Fruit fly (Drosophila melanogaster): Measurements from ENCODE around the gene Naglu.

Naglu gene

DNA sequence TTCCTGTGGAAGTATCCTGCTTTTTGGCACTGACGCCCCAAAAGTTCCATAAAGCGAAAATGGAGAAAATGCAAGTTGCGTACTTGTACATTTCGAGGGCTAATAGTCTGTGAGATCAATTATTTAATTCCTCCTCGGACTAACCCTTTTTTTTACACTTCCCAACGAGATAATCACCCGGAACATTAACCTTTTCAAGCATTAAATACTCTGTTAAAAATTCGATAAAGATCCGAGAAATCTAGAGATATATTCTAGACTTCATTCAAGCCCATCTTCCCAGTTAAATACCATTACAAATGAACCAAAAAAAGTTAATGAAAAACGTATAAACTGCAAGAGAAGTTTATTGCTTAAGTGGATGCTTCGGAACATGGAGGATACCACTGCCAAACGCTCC, 17.5 kb downstream of the Naglu start, which contains the start of gene lectin-29Ca:
lectin-29Ca (minus strand) TSS at position 101 of the 400 bp plus-strand sequence.
- TF ChIP-seq Lhr (GFP tag; optimal IDR thresholded peaks at IDR 0.05) (no peak), CG6689 (GFP tag; IDR thresholded peaks at IDR 0.05) (no peak), sens-2 (GFP tag; IDR thresholded peaks at IDR 0.05) (no peak), CG7745 (tag; optimal IDR thresholded peaks at IDR 0.05) (no peak), CG14860 (GFP tag; IDR thresholded peaks at IDR 0.05; ENCODE audit: partially characterized antibody) (no peak), eve (GFP tag; optimal IDR thresholded peaks at IDR 0.05) (no peak), peb (GFP tag; IDR thresholded peaks at IDR 0.05) (no peak)

DNA sequence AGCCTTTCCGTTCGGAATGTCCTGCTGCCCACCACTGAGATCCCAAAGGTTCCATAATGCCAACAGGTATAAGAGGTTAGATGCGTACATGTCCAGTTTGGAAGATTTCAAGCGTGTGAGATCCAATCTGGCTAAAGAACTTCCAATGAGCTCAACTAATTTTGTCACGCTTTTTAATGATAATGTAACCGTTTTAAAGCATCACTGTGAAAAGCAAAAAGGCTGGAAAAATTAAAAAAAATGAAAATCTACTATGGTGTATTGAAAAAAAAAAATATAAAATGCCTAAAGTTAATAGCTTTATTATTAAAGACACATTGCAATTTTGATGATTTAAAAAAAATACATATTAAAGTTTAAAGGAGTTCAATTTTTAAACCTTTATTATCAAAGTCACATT, 18.5 kb downstream of the Naglu start, which contains the start of gene Acp29AB:
Acp29AB (minus strand) TSS at position 101 of the 400 bp plus-strand sequence.
- TF ChIP-seq Fer1 (GFP tag; optimal IDR thresholded peaks at IDR 0.05) = no peak
- no peak for TF ChIP-seq CG34422 (GFP tag; IDR thresholded peaks at IDR 0.05)
- no peak for TF ChIP-seq CG17361 (GFP tag; IDR thresholded peaks at IDR 0.05)
- no peak for TF ChIP-seq maf-S (GFP tag; optimal IDR thresholded peaks at IDR 0.05)
- no peak for TF ChIP-seq zen2 (GFP tag; IDR thresholded peaks at IDR 0.05; ENCODE audit: partially characterized antibody)
- TF ChIP-seq CG1024 (GFP tag; IDR thresholded peaks at IDR 0.05) = no peak
- TF ChIP-seq da (GFP tag; optimal IDR thresholded peaks at IDR 0.05) = no peak
- TF ChIP-seq CG9215 (GFP tag; IDR thresholded peaks at IDR 0.05) = no peak
- TF ChIP-seq Awh (GFP tag; IDR thresholded peaks at IDR 0.05) = no peak
- no peak for TF ChIP-seq tgo (GFP tag; IDR thresholded peaks at IDR 0.05)
- no peak for TF ChIP-seq CG7745 (tag; optimal IDR thresholded peaks at IDR 0.05)

DNA sequence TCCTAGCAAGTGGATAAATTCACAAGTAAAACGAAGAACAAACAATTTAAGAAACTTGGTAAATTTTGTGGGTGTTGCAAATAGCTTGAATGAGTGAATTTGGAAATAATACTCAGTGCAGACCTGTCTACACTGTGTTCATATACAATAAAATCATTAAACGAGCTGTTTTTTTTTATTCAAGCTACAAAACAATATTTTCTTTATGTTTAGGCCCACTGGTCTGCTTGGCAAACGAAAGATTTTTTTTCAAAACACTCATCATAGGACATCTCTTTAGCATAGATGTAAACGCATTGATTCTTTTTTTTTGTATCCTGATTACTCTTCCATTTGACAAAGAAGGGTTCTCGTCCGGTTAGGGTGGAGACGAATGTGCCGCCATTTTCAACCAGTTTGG, 19.4 kb downstream of the Naglu start, which contains the start of gene CG42820:
CG42820 (minus strand) TSS at position 101 of the 400 bp plus-strand sequence.
- TF ChIP-seq sens (GFP tag) = peak; percentile 21
- TF ChIP-seq CG2129 (GFP tag; IDR thresholded peaks at IDR 0.05; ENCODE audit: partially characterized antibody) = no peak

DNA sequence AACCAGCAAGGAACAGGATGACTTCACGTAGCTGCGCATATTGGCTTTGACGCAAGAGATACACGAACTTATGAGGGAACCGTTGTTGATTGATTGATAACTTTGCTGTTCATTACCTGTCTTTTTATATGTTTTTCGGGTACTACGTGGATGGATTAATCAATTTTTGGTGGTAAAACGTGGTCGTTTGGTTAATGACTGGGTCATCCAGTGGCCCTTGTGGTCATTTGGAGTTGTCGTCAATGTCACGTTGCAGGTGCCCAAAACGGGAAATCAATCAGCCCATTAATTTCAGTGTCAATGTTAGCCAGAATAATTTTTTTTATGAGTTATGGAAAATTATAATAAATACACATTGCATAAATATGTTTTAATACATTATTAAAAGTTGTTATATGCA, 22.4 kb downstream of the Naglu start, which contains the start of gene CG42819:
CG42819 (minus strand) TSS at position 101 of the 400 bp plus-strand sequence.
- TF ChIP-seq kni (GFP tag; optimal IDR thresholded peaks at IDR 0.05) (peak; percentile 21), Vsx1 (GFP tag; optimal IDR thresholded peaks at IDR 0.05) (no peak)

DNA sequence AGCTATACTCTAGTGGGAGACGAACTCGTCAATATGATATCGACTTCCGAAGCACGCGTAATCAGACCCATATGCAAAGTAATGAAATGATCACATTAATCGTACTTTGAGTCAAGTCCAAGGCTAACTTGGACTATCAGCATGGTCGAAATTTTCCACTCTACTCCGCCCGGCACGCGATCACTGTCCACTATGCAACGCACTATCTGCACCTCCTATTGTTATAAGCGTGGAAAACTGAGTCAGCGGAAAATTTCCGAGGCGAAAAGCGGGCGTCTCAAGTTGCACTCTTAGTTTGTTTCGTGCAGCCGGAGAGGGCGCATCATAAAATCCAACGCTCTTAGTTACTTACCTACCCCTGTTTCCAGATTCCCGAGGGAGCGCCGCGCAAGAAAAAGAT, 25.8 kb downstream of the Naglu start:
- TF ChIP-seq lov (optimal IDR thresholded peaks at IDR 0.05) (no peak), lov (GFP tag; IDR thresholded peaks at IDR 0.05) (0 out of 3 replicates have a peak, but pooled peaks have one; percentile 30), hkb (optimal IDR thresholded peaks at IDR 0.05) (no peak), hkb (GFP tag; IDR thresholded peaks at IDR 0.05) (no peak)

DNA sequence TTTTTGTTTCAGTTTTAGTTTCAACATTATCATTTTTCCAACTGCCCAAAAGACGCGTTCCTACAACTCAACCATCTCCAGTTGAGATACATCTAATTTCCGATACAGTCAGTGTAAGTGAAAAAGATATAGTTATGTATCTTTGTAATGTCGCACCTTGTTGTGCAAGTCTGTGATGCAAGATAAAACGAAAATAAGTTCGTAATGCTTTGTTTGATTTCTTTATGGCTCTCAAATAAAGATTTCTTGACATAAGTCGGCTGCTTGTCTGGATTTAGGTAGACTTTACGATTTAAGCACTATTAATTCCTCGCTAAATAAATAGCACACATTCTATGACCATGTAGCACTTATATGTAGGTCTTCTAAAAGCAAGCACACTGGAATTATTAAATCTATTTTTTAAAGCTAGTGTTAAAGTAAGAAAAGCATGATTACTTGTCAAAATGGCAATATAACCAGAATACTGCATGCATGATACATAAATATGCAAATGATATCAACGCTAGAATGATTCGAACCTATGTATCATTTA, 26.6 kb downstream of the Naglu start:
- TF ChIP-seq CG12769 (tag; optimal IDR thresholded peaks at IDR 0.05) = no peak
- no peak for TF ChIP-seq Scr (GFP tag; IDR thresholded peaks at IDR 0.05; ENCODE audit: partially characterized antibody)
- TF ChIP-seq CG15479 (GFP tag; optimal IDR thresholded peaks at IDR 0.05) = no peak
- TF ChIP-seq CG7839 (tag; optimal IDR thresholded peaks at IDR 0.05) = no peak
- TF ChIP-seq sens (GFP tag) = peak; percentile 81
- no peak for TF ChIP-seq CG10543 (GFP tag; optimal IDR thresholded peaks at IDR 0.05)
- TF ChIP-seq CG1603 (tag; optimal IDR thresholded peaks at IDR 0.05) = peak; percentile 5
- peak; percentile 38 for TF ChIP-seq Asciz (GFP tag; optimal IDR thresholded peaks at IDR 0.05)
- TF ChIP-seq CG12071 (GFP tag; optimal IDR thresholded peaks at IDR 0.05) = peak; percentile 19
- peak in 1 of 2 experiments; percentile 79 for TF ChIP-seq Pdp1 (GFP tag; optimal IDR thresholded peaks at IDR 0.05)
- peak; percentile 7 for TF ChIP-seq CG17385 (GFP tag; optimal IDR thresholded peaks at IDR 0.05)
- peak; percentile 32 for TF ChIP-seq CG13296 (GFP tag; optimal IDR thresholded peaks at IDR 0.05)
- no peak for TF ChIP-seq CG1529 (GFP tag; optimal IDR thresholded peaks at IDR 0.05)
- peak; percentile 35 for TF ChIP-seq ATbp (GFP tag; optimal IDR thresholded peaks at IDR 0.05)
- TF ChIP-seq Hr78 (GFP tag; optimal IDR thresholded peaks at IDR 0.05) = no peak

Measured in whole organism, embryonic.